Fruit fly (Drosophila melanogaster) whole organism, embryonic: Measurements from ENCODE around the gene spas.

Source experiments
- CG11093 ChIP-seq: fragments of 200-800 bp; sonication (Bioruptor generic); IDR thresholded peaks from 3 replicates; pipeline ENCODE4 v1.3.6; 2022; ENCODE audit warnings: missing biosample characterization, missing genetic modification characterization
- CG12071 ChIP-seq: fragments of 200-800 bp; sonication (Bioruptor generic); optimal IDR thresholded peaks from 3 replicates; lab custom pipeline; 2018; ENCODE audit warnings: missing biosample characterization, mild to moderate bottlenecking, missing genetic modification characterization
- CG12219 ChIP-seq: fragments of 200-800 bp; sonication (Bioruptor generic); optimal IDR thresholded peaks from 3 replicates; lab custom pipeline; 2018; ENCODE audit warnings: missing biosample characterization, mild to moderate bottlenecking, missing genetic modification characterization
- CG12744 ChIP-seq: fragments of 200-800 bp; sonication (Bioruptor generic); optimal IDR thresholded peaks from 2 replicates; lab custom pipeline; 2016; ENCODE audit warnings: missing biosample characterization, missing genetic modification characterization
- CG13424 ChIP-seq: fragments of 200-800 bp; sonication (Bioruptor generic); optimal IDR thresholded peaks from 2 replicates; lab custom pipeline; 2019; ENCODE audit warnings: missing biosample characterization, mild to moderate bottlenecking, missing genetic modification characterization, moderate library complexity
- CG15011 ChIP-seq: fragments of 200-800 bp; sonication (Bioruptor generic); optimal IDR thresholded peaks from 3 replicates; lab custom pipeline; 2018; ENCODE audit warnings: missing biosample characterization, mild to moderate bottlenecking, missing genetic modification characterization
- CG15269 ChIP-seq: fragments of 200-800 bp; sonication (Bioruptor generic); optimal IDR thresholded peaks from 2 replicates; lab custom pipeline; 2018; ENCODE audit warnings: missing biosample characterization, mild to moderate bottlenecking, missing genetic modification characterization, moderate library complexity
- CG17328 ChIP-seq: fragments of 200-800 bp; sonication (Bioruptor generic); IDR thresholded peaks from 2 replicates; pipeline ENCODE4 v1.3.6; 2022; ENCODE audit warnings: missing biosample characterization, missing genetic modification characterization
- CG17361 ChIP-seq: fragments of 200-800 bp; sonication (Bioruptor generic); IDR thresholded peaks from 3 replicates; pipeline ENCODE4 v1.3.6; 2022; ENCODE audit warnings: missing biosample characterization, missing genetic modification characterization
- CG2120 ChIP-seq: fragments of 200-800 bp; sonication (Bioruptor generic); optimal IDR thresholded peaks from 3 replicates; lab custom pipeline; 2016; ENCODE audit warnings: missing biosample characterization, missing genetic modification characterization
- CG2889 ChIP-seq: fragments of 200-800 bp; sonication (Bioruptor generic); IDR thresholded peaks from 3 replicates; pipeline ENCODE4 v1.3.6; 2022; ENCODE audit warnings: missing biosample characterization, missing genetic modification characterization
- CG30431 ChIP-seq: fragments of 200-800 bp; sonication (Bioruptor generic); optimal IDR thresholded peaks from 2 replicates; lab custom pipeline; 2017; ENCODE audit warnings: missing biosample characterization, missing genetic modification characterization
- CG6654 ChIP-seq: fragments of 200-800 bp; sonication (Bioruptor generic); optimal IDR thresholded peaks from 2 replicates; lab custom pipeline; 2017; ENCODE audit warnings: missing biosample characterization, mild to moderate bottlenecking, missing genetic modification characterization
- CG6854 ChIP-seq: fragments of 200-800 bp; sonication (Bioruptor generic); optimal IDR thresholded peaks from 3 replicates; lab custom pipeline; 2017; ENCODE audit warnings: missing biosample characterization, mild to moderate bottlenecking, missing genetic modification characterization
- CG7928 ChIP-seq: fragments of 200-800 bp; sonication (Bioruptor generic); optimal IDR thresholded peaks from 2 replicates; lab custom pipeline; 2017; ENCODE audit warnings: missing biosample characterization, mild to moderate bottlenecking, missing genetic modification characterization
- CG8281 ChIP-seq: fragments of 200-800 bp; sonication (Bioruptor generic); optimal IDR thresholded peaks from 2 replicates; lab custom pipeline; 2018; ENCODE audit warnings: missing biosample characterization, mild to moderate bottlenecking, missing genetic modification characterization, moderate library complexity
- Med ChIP-seq: fragments of 200-800 bp; sonication (Bioruptor generic); peaks from one replicate; lab custom pipeline; 2016; ENCODE audit warnings: missing biosample characterization, missing genetic modification characterization, mild to moderate bottlenecking, inconsistent platforms, moderate library complexity
- Opbp ChIP-seq: fragments of 200-800 bp; sonication (Bioruptor generic); IDR thresholded peaks from 3 replicates; pipeline ENCODE4 v1.3.6; 2022; ENCODE audit warnings: missing biosample characterization, missing genetic modification characterization; ENCODE audit not compliant: partially characterized antibody
- Ravus ChIP-seq: fragments of 200-800 bp; sonication (Bioruptor generic); IDR thresholded peaks from 2 replicates; pipeline ENCODE4 v1.3.6; 2022; ENCODE audit warnings: missing biosample characterization, missing genetic modification characterization
- Sox102F ChIP-seq: fragments of 200-800 bp; sonication (Bioruptor generic); optimal IDR thresholded peaks from 2 replicates; lab custom pipeline; 2018; ENCODE audit warnings: missing biosample characterization, mild to moderate bottlenecking, missing genetic modification characterization, moderate library complexity
- Sry-δ ChIP-seq: fragments of 200-800 bp; sonication (Bioruptor generic); optimal IDR thresholded peaks from 2 replicates; lab custom pipeline; 2016; ENCODE audit warnings: missing biosample characterization, missing genetic modification characterization
- Ssrp ChIP-seq: fragments of 200-800 bp; sonication (Bioruptor generic); optimal IDR thresholded peaks from 2 replicates; lab custom pipeline; 2018; ENCODE audit warnings: missing biosample characterization, mild to moderate bottlenecking, missing genetic modification characterization, moderate library complexity
- abd-A ChIP-seq: fragments of 200-800 bp; sonication (Bioruptor generic); optimal IDR thresholded peaks from 3 replicates; lab custom pipeline; 2019; ENCODE audit warnings: missing biosample characterization, mild to moderate bottlenecking, missing genetic modification characterization, moderate library complexity
- al ChIP-seq: fragments of 200-800 bp; sonication (Bioruptor generic); IDR thresholded peaks from 2 replicates; pipeline ENCODE4 v1.3.6; 2022; ENCODE audit warnings: missing biosample characterization, missing genetic modification characterization
- az2 ChIP-seq: fragments of 200-800 bp; sonication (Bioruptor generic); optimal IDR thresholded peaks from 3 replicates; lab custom pipeline; 2016; ENCODE audit warnings: missing biosample characterization, missing genetic modification characterization
- bab2 ChIP-seq: fragments of 200-800 bp; sonication (Bioruptor generic); optimal IDR thresholded peaks from 2 replicates; lab custom pipeline; 2016; ENCODE audit warnings: missing biosample characterization, missing genetic modification characterization
- chif ChIP-seq, 2 experiments: fragments of 200-800 bp; sonication (Bioruptor generic); optimal IDR thresholded peaks; 3 replicates each; lab custom pipeline; 2016; ENCODE audit warnings: missing biosample characterization in 2 of 2, missing genetic modification characterization in 2 of 2
- chn ChIP-seq: fragments of 200-800 bp; sonication (Bioruptor generic); optimal IDR thresholded peaks from 2 replicates; lab custom pipeline; 2016; ENCODE audit warnings: missing biosample characterization, missing genetic modification characterization
- ci ChIP-seq: fragments of 200-800 bp; sonication (Bioruptor generic); IDR thresholded peaks from 3 replicates; pipeline ENCODE4 v1.3.6; 2022; ENCODE audit warnings: missing biosample characterization, missing genetic modification characterization
- dan ChIP-seq: fragments of 200-800 bp; sonication (Bioruptor generic); IDR thresholded peaks from 2 replicates; pipeline ENCODE4 v1.3.6; 2022; ENCODE audit warnings: missing biosample characterization, missing genetic modification characterization
- exex ChIP-seq: fragments of 200-800 bp; sonication (Bioruptor generic); optimal IDR thresholded peaks from 4 replicates; lab custom pipeline; 2018; ENCODE audit warnings: missing biosample characterization, mild to moderate bottlenecking, missing genetic modification characterization, moderate library complexity
- ham ChIP-seq: fragments of 200-800 bp; sonication (Bioruptor generic); IDR thresholded peaks from 2 replicates; pipeline ENCODE4 v1.3.6; 2022; ENCODE audit warnings: missing biosample characterization, missing genetic modification characterization
- lilli ChIP-seq: fragments of 200-800 bp; sonication (Bioruptor generic); optimal IDR thresholded peaks from 3 replicates; lab custom pipeline; 2016; ENCODE audit warnings: missing biosample characterization, missing genetic modification characterization
- nau ChIP-seq: fragments of 200-800 bp; sonication (Bioruptor generic); optimal IDR thresholded peaks from 3 replicates; lab custom pipeline; 2017; ENCODE audit warnings: missing biosample characterization, mild to moderate bottlenecking, missing genetic modification characterization, missing genetic modification reagents
- nerfin-2 ChIP-seq: fragments of 200-800 bp; sonication (Bioruptor generic); IDR thresholded peaks from 2 replicates; pipeline ENCODE4 v1.3.6; 2022; ENCODE audit warnings: missing biosample characterization, missing genetic modification characterization; ENCODE audit not compliant: partially characterized antibody
- phol ChIP-seq: fragments of 200-800 bp; sonication (Bioruptor generic); optimal IDR thresholded peaks from 3 replicates; lab custom pipeline; 2018; ENCODE audit warnings: missing biosample characterization, mild to moderate bottlenecking, missing genetic modification characterization, moderate library complexity
- pnt ChIP-seq: fragments of 200-800 bp; sonication (Bioruptor generic); optimal IDR thresholded peaks from 3 replicates; lab custom pipeline; 2016; ENCODE audit warnings: missing biosample characterization, missing genetic modification characterization
- prd ChIP-seq, 3 experiments: fragments of >200 bp in 2 of 3; fragments of 200-800 bp in 1 of 3; sonication (Bioruptor generic) in 1 of 3; optimal IDR thresholded peaks in 2 of 3; IDR thresholded peaks in 1 of 3; 2 replicates in 2 of 3; 3 replicates in 1 of 3; pipeline versions ENCODE4 v1.3.6 to Lab custom; 2017 to 2022; ENCODE audit warnings: missing biosample characterization in 1 of 3, missing genetic modification characterization in 1 of 3
- pum ChIP-seq: fragments of 200-800 bp; sonication (Bioruptor generic); optimal IDR thresholded peaks from 2 replicates; lab custom pipeline; 2016; ENCODE audit warnings: missing biosample characterization, missing genetic modification characterization
- repo ChIP-seq: fragments of 200-800 bp; sonication (Bioruptor generic); optimal IDR thresholded peaks from 2 replicates; lab custom pipeline; 2016; ENCODE audit warnings: missing biosample characterization, missing genetic modification characterization
- scrt ChIP-seq: fragments of 200-800 bp; sonication (Bioruptor generic); optimal IDR thresholded peaks from 2 replicates; lab custom pipeline; 2018; ENCODE audit warnings: missing biosample characterization, mild to moderate bottlenecking, missing genetic modification characterization, moderate library complexity
- sd ChIP-seq: fragments of 200-800 bp; sonication (Bioruptor generic); optimal IDR thresholded peaks from 3 replicates; lab custom pipeline; 2018; ENCODE audit warnings: missing biosample characterization, mild to moderate bottlenecking, missing genetic modification characterization, moderate library complexity
- slou ChIP-seq: fragments of 200-800 bp; sonication (Bioruptor generic); optimal IDR thresholded peaks from 3 replicates; lab custom pipeline; 2016; ENCODE audit warnings: missing biosample characterization, missing genetic modification characterization
- stwl ChIP-seq: fragments of 200-800 bp; sonication (Bioruptor generic); optimal IDR thresholded peaks from 3 replicates; lab custom pipeline; 2018; ENCODE audit warnings: missing biosample characterization, mild to moderate bottlenecking, missing genetic modification characterization, moderate library complexity
- unc-4 ChIP-seq: fragments of 200-800 bp; sonication (Bioruptor generic); IDR thresholded peaks from 2 replicates; pipeline ENCODE4 v1.3.6; 2022; ENCODE audit warnings: missing biosample characterization, missing genetic modification characterization; ENCODE audit not compliant: partially characterized antibody
- wek ChIP-seq: fragments of 200-800 bp; sonication (Bioruptor generic); optimal IDR thresholded peaks from 3 replicates; lab custom pipeline; 2018; ENCODE audit warnings: missing biosample characterization, mild to moderate bottlenecking, missing genetic modification characterization, moderate library complexity
- zen2 ChIP-seq: fragments of 200-800 bp; sonication (Bioruptor generic); IDR thresholded peaks from 3 replicates; pipeline ENCODE4 v1.3.6; 2022; ENCODE audit warnings: missing biosample characterization, missing genetic modification characterization; ENCODE audit not compliant: partially characterized antibody

Gene spas

dm6 chr3R:23992823-23993797, 44.9 kb upstream of the spas start, which contains the start of the genes Epp and Rab7 (continued):
- no peak for TF ChIP-seq CG8281
- TF ChIP-seq nau (GFP tag; lab: Kevin White, UChicago), result peak; percentile 45
- TF ChIP-seq abd-A, result no peak
- peak; percentile 7 for TF ChIP-seq repo (GFP tag; lab: Kevin White, UChicago)
- peak in 1 of 2 experiments; percentile 28 for TF ChIP-seq chif (GFP tag; optimal IDR thresholded peaks at IDR 0.05; lab: Kevin White, UChicago)
- TF ChIP-seq wek (GFP tag; lab: Kevin White, UChicago), result no peak
- TF ChIP-seq CG2889 (GFP tag; lab: Robert Waterston, UW), result no peak
- TF ChIP-seq al (GFP tag; lab: Robert Waterston, UW), result 0 out of 2 replicates have a peak, but pooled peaks have one; percentile 22
- no peak for TF ChIP-seq ham (GFP tag; lab: Robert Waterston, UW)
- no peak for TF ChIP-seq prd (optimal IDR thresholded peaks at IDR 0.05; lab: Kevin White, UChicago)
- peak; percentile 43; the same call in 2 of the 3 replicates for TF ChIP-seq prd (GFP tag; IDR thresholded peaks at IDR 0.05; lab: Robert Waterston, UW)
- peak; percentile 43 for TF ChIP-seq phol
- TF ChIP-seq CG2120 (GFP tag; lab: Kevin White, UChicago), result peak; percentile 76
- TF ChIP-seq CG15269 (tag; lab: Kevin White, UChicago), result no peak
- TF ChIP-seq dan (GFP tag; lab: Robert Waterston, UW), result no peak
- no peak for TF ChIP-seq CG7928 (GFP tag; lab: Kevin White, UChicago)
- no peak for TF ChIP-seq CG17328 (GFP tag; lab: Robert Waterston, UW)
- no peak for TF ChIP-seq CG12071 (GFP tag; lab: Kevin White, UChicago)
- peak; percentile 50; the same call in 2 of the 3 replicates for TF ChIP-seq CG17361 (GFP tag; lab: Robert Waterston, UW)
- no peak for TF ChIP-seq pnt (GFP tag; lab: Kevin White, UChicago)
- TF ChIP-seq stwl, result peak; percentile 82
- peak; percentile 67 for TF ChIP-seq lilli
- no peak for TF ChIP-seq Ravus
- TF ChIP-seq Sox102F, result no peak
- TF ChIP-seq Ssrp (tag; lab: Kevin White, UChicago), result no peak
- no peak for TF ChIP-seq CG30431 (GFP tag; lab: Kevin White, UChicago)
- TF ChIP-seq CG13424 (tag; lab: Kevin White, UChicago), result peak; percentile 19
- no peak for TF ChIP-seq CG6854 (GFP tag; lab: Kevin White, UChicago)
- no peak for TF ChIP-seq CG6654 (GFP tag; lab: Kevin White, UChicago)
- TF ChIP-seq pum (GFP tag; lab: Kevin White, UChicago), result no peak
- TF ChIP-seq Sry-δ, result peak; percentile 97
- TF ChIP-seq ci (GFP tag; lab: Robert Waterston, UW), result peak; percentile 32; the same call in 1 of the 3 replicates
- no peak for TF ChIP-seq slou
- TF ChIP-seq exex (tag; lab: Kevin White, UChicago), result peak; percentile 78
- TF ChIP-seq CG11093 (GFP tag; lab: Robert Waterston, UW), result no peak
- TF ChIP-seq az2 (GFP tag; lab: Kevin White, UChicago), result no peak
- peak; percentile 95 for TF ChIP-seq Opbp (GFP tag; lab: Robert Waterston, UW)
- peak; percentile 35 for TF ChIP-seq CG12744 (GFP tag; lab: Kevin White, UChicago)
- TF ChIP-seq CG15011 (GFP tag; lab: Kevin White, UChicago), result no peak
- peak; percentile 95 for TF ChIP-seq unc-4 (GFP tag; lab: Robert Waterston, UW)
- peak; percentile 92 for TF ChIP-seq Med (GFP tag; lab: Kevin White, UChicago)
- peak; percentile 15 for TF ChIP-seq bab2
- peak; percentile 92 for TF ChIP-seq sd (tag; lab: Kevin White, UChicago)
- peak; percentile 2 for TF ChIP-seq scrt (GFP tag; lab: Kevin White, UChicago)
- peak; percentile 72 for TF ChIP-seq nerfin-2 (GFP tag; lab: Robert Waterston, UW)
- peak; percentile 31 for TF ChIP-seq chn
- peak; percentile 94 for TF ChIP-seq zen2 (GFP tag; lab: Robert Waterston, UW)
- TF ChIP-seq CG12219 (GFP tag; lab: Kevin White, UChicago), result no peak
